Worm (Caenorhabditis elegans) whole organism, L4/young adult: Measurements from ENCODE around the gene F31F4.11.
A peak's percentile ranks its signal among the peaks of the same experiment; 100 is the strongest.

Experiments
- W03F9.2 ChIP-seq: fragments of 150-350 bp; optimal IDR thresholded peaks from 2 replicates; lab custom pipeline; 2014; ENCODE audit warnings: missing biosample characterization, missing genetic modification characterization
- dao-5 ChIP-seq: sonication (generic microtip); optimal IDR thresholded peaks from 2 replicates; lab custom pipeline; 2016; ENCODE audit warnings: missing genotype, missing genetic modification characterization, moderate library complexity, missing compliant biosample characterization
- him-1 ChIP-seq: sonication (generic microtip); optimal IDR thresholded peaks from 2 replicates; lab custom pipeline; 2016; ENCODE audit warnings: missing genotype, missing genetic modification reagents, missing genetic modification characterization, missing compliant biosample characterization

The F31F4.11 gene

ce11 chrV:646129-646528 is 18.1 kb downstream of the F31F4.11 start, which contains the start of gene F48G7.12:
TSS of gene F48G7.12 (minus strand) at chrV:646229.
- TF ChIP-seq him-1 = no peak
- TF ChIP-seq W03F9.2 (tag; lab: Kevin White, UChicago) = no peak
- TF ChIP-seq dao-5 = no peak

ce11 chrV:642750-643149 is 21.5 kb downstream of the F31F4.11 start, which contains the start of gene nhr-190:
TSS of gene nhr-190 (minus strand) at chrV:642924.
- TF ChIP-seq W03F9.2 (tag; lab: Kevin White, UChicago) = no peak
- no peak for TF ChIP-seq dao-5
- no peak for TF ChIP-seq him-1

- TF ChIP-seq dao-5 (no peak), him-1 (no peak), W03F9.2 (tag; lab: Kevin White, UChicago) (no peak)
Observed at ce11 chrV:638328-638727, 25.9 kb downstream of the F31F4.11 start, which contains the start of gene srj-37. TSS of gene srj-37 (plus strand) at chrV:638628.

- no peak for TF ChIP-seq W03F9.2 (tag; lab: Kevin White, UChicago)
- no peak for TF ChIP-seq dao-5
Observed at ce11 chrV:636281-636680, 28.0 kb downstream of the F31F4.11 start, which contains the start of gene pals-31. TSS of gene pals-31 (plus strand) at chrV:636581.

- no peak for TF ChIP-seq W03F9.2 (tag; lab: Kevin White, UChicago)
- TF ChIP-seq dao-5 = no peak
- no peak for TF ChIP-seq him-1
Observed at ce11 chrV:635630-636029, 28.6 kb downstream of the F31F4.11 start.

ce11 chrV:634855-635254 is 29.4 kb downstream of the F31F4.11 start, which contains the start of gene F48G7.10:
TSS of gene F48G7.10 (minus strand) at chrV:634955.
- TF ChIP-seq him-1 (no peak), W03F9.2 (tag; lab: Kevin White, UChicago) (no peak), dao-5 (no peak)

ce11 chrV:631832-632231 is 32.4 kb downstream of the F31F4.11 start:
- TF ChIP-seq dao-5 = no peak
- TF ChIP-seq him-1 = no peak
- TF ChIP-seq W03F9.2 (tag; lab: Kevin White, UChicago) = no peak

ce11 chrV:628527-628926 is 35.7 kb downstream of the F31F4.11 start, which contains the start of gene F48G7.9:
TSS of gene F48G7.9 (minus strand) at chrV:628627.
- TF ChIP-seq dao-5 (no peak), W03F9.2 (tag; lab: Kevin White, UChicago) (no peak), him-1 (no peak)

ce11 chrV:627585-627984 is 36.7 kb downstream of the F31F4.11 start, which contains the start of gene F48G7.8:
TSS of gene F48G7.8 (minus strand) at chrV:627685.
- no peak for TF ChIP-seq W03F9.2 (tag; lab: Kevin White, UChicago)
- TF ChIP-seq him-1 = no peak
- no peak for TF ChIP-seq dao-5

ce11 chrV:626321-626720 is 37.9 kb downstream of the F31F4.11 start, which contains the start of gene F48G7.7:
TSS of gene F48G7.7 (minus strand) at chrV:626421.
- TF ChIP-seq dao-5 (no peak), him-1 (no peak), W03F9.2 (tag; lab: Kevin White, UChicago) (no peak)

- TF ChIP-seq dao-5 = no peak
- no peak for TF ChIP-seq W03F9.2 (tag; lab: Kevin White, UChicago)
- no peak for TF ChIP-seq him-1
Observed at ce11 chrV:624922-625321, 39.3 kb downstream of the F31F4.11 start, which contains the start of gene srt-17. TSS of gene srt-17 (minus strand) at chrV:625022.

ce11 chrV:622902-623301 is 41.3 kb downstream of the F31F4.11 start, which contains the start of gene F48G7.5:
TSS of gene F48G7.5 (minus strand) at chrV:622935.
- no peak for TF ChIP-seq W03F9.2 (tag; lab: Kevin White, UChicago)
- no peak for TF ChIP-seq dao-5
- no peak for TF ChIP-seq him-1

ce11 chrV:620987-621386 is 43.2 kb downstream of the F31F4.11 start:
- TF ChIP-seq W03F9.2 (tag; lab: Kevin White, UChicago) = no peak
- no peak for TF ChIP-seq dao-5
- TF ChIP-seq him-1 = no peak

- TF ChIP-seq dao-5 (no peak), W03F9.2 (tag; lab: Kevin White, UChicago) (peak; percentile 36)
Observed at ce11 chrV:619054-619453, 45.2 kb downstream of the F31F4.11 start, which contains the start of gene F48G7.4. TSS of gene F48G7.4 (plus strand) at chrV:619453.

ce11 chrV:617917-618316 is 46.3 kb downstream of the F31F4.11 start:
- TF ChIP-seq dao-5 = no peak

- TF ChIP-seq dao-5 = no peak
- TF ChIP-seq him-1 = no peak
- TF ChIP-seq W03F9.2 (tag; lab: Kevin White, UChicago) = no peak
Observed at ce11 chrV:615275-615674, 49.0 kb downstream of the F31F4.11 start, which contains the start of gene F48G7.13. TSS of gene F48G7.13 (plus strand) at chrV:615575.
